Worm (Caenorhabditis elegans): ENCODE measurements around the gene F16G10.6.

DNA sequence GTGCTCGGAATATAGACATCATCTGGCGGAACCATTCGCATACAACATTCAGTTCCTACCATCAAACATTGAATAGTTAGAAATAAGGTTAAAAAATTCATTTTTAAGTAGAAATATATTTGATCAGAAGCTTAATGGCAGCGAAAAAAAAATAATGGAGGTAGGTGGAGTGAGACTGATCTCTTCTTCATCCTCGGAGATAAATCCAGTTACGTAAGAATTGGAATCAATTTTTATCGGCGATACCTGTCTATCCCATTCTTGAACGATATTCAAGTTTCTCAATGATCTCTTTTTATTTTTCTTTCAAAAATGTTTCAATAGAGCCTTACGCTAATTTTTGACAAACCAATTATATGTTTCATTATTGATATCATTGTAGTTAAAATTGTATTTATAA is 7.8 kb upstream of the F16G10.6 start, which contains the start of gene F16G10.9:
- no peak for TF ChIP-seq somi-1 (GFP tag; optimal IDR thresholded peaks at IDR 0.05)
- TF ChIP-seq nhr-120 (GFP tag; IDR thresholded peaks at IDR 0.05): no peak
- TF ChIP-seq madf-10 (tag; optimal IDR thresholded peaks at IDR 0.05): no peak
- TF ChIP-seq B0336.3 (GFP tag; IDR thresholded peaks at IDR 0.05): no peak
- TF ChIP-seq Y95B8A.8 (GFP tag; IDR thresholded peaks at IDR 0.05): no peak
- no peak for TF ChIP-seq rec-8 (tag; optimal IDR thresholded peaks at IDR 0.05)
- no peak for TF ChIP-seq hlh-12 (tag; optimal IDR thresholded peaks at IDR 0.05)
- no peak for TF ChIP-seq akir-1 (GFP tag; optimal IDR thresholded peaks at IDR 0.05)
- no peak for TF ChIP-seq egrh-3 (GFP tag; IDR thresholded peaks at IDR 0.05)
- no peak for TF ChIP-seq C17E4.6 (GFP tag; IDR thresholded peaks at IDR 0.05)
- no peak for TF ChIP-seq him-1 (tag; optimal IDR thresholded peaks at IDR 0.05)
- TF ChIP-seq efl-1 (GFP tag; optimal IDR thresholded peaks at IDR 0.05): no peak
- TF ChIP-seq dpl-1 (GFP tag; optimal IDR thresholded peaks at IDR 0.05): no peak
- TF ChIP-seq sdz-38 (tag; optimal IDR thresholded peaks at IDR 0.05): no peak
